Worm (Caenorhabditis elegans) whole organism, L2 larva: ENCODE data around the gene fbxa-14.

Experiments used
- ceh-82 ChIP-seq: fragments of 150-350 bp; optimal IDR thresholded peaks from 2 replicates; lab custom pipeline; 2014; ENCODE audit warnings: missing biosample characterization, missing genetic modification characterization
- fos-1 ChIP-seq: fragments of 150-350 bp; optimal IDR thresholded peaks from 2 replicates; lab custom pipeline; 2014; ENCODE audit warnings: missing biosample characterization, missing genetic modification characterization
- nhr-6 ChIP-seq: fragments of 150-350 bp; optimal IDR thresholded peaks from 2 replicates; lab custom pipeline; 2014; ENCODE audit warnings: missing biosample characterization, missing genetic modification characterization

ce11 chrIII:1331894-1332293, 7.5 kb upstream of the fbxa-14 start, which contains the start of gene Y82E9BL.19:
- TF ChIP-seq ceh-82 (tag; lab: Kevin White, UChicago), result no peak
- peak; percentile 60 for TF ChIP-seq fos-1 (tag; lab: Kevin White, UChicago)
- TF ChIP-seq nhr-6 (tag; lab: Kevin White, UChicago), result no peak
